Fruit fly (Drosophila melanogaster): ENCODE measurements around the gene Osi10b.

DNA sequence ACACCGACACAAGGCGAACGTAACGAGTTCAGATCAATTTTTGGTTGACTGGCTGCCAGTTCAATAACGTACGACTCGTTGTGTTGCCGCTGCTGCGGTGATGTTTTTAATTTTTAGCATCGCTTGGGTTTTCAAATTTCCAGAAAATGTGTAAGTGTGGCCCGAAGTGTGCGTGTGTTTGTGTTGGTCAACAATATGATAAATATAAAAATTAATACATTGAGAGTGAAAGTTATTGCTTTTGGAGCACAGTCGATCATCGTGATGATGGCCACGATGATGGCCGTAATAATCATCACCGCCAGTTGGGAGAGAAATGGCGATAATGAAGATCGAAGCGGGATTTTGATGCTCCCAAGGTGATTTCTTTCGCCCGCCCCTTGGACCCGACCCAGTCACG lies 39.8 kb upstream of the Osi10b start:
- no peak for TF ChIP-seq CG11617 (GFP tag; optimal IDR thresholded peaks at IDR 0.05)
- no peak for TF ChIP-seq pad (GFP tag; optimal IDR thresholded peaks at IDR 0.05)
- no peak for TF ChIP-seq Crg-1 (GFP tag; optimal IDR thresholded peaks at IDR 0.05)
- no peak for TF ChIP-seq CG5204 (GFP tag; optimal IDR thresholded peaks at IDR 0.05)
- TF ChIP-seq CG7045 (GFP tag; optimal IDR thresholded peaks at IDR 0.05) = no peak
- no peak for TF ChIP-seq Mnt (GFP tag; optimal IDR thresholded peaks at IDR 0.05)
- no peak for TF ChIP-seq kay (GFP tag; ENCODE audit: borderline replicate concordance)
- no peak for TF ChIP-seq CG12768 (GFP tag; optimal IDR thresholded peaks at IDR 0.05)
- no peak for TF ChIP-seq ovo (GFP tag; optimal IDR thresholded peaks at IDR 0.05)
